Worm (Caenorhabditis elegans) whole organism, L2 larva: ENCODE data around the gene pyt-1.

Experiments used
- aly-2 ChIP-seq: fragments of 150-350 bp; optimal IDR thresholded peaks from 2 replicates; lab custom pipeline; 2014; ENCODE audit warnings: missing biosample characterization, missing genetic modification characterization
- ama-1 ChIP-seq: fragments of 150-350 bp; optimal IDR thresholded peaks from 2 replicates; lab custom pipeline; 2018; ENCODE audit warnings: inconsistent platforms
- elt-3 ChIP-seq: sonication (generic microtip); optimal IDR thresholded peaks from 2 replicates; lab custom pipeline; 2017; ENCODE audit warnings: missing biosample characterization, missing genetic modification characterization
- nhr-11 ChIP-seq: fragments of 150-350 bp; optimal IDR thresholded peaks from 2 replicates; lab custom pipeline; 2014; ENCODE audit warnings: missing biosample characterization, missing genetic modification characterization
- unc-62 ChIP-seq: fragments of 150-350 bp; optimal IDR thresholded peaks from 2 replicates; lab custom pipeline; 2014; ENCODE audit warnings: missing biosample characterization, missing genetic modification reagents, missing genetic modification characterization

- TF ChIP-seq unc-62 (GFP tag; lab: Kevin White, UChicago) (no peak), nhr-11 (no peak), ama-1 (lab: Kevin White, UChicago) (no peak), elt-3 (tag; lab: Kevin White, UChicago) (no peak), aly-2 (no peak)
Measured at ce11 chrV:10239861-10240260, 10.7 kb upstream of the pyt-1 start, which contains the start of gene fipr-8.
